Worm (Caenorhabditis elegans) whole organism, late embryonic: ENCODE data around the gene tpra-1.

Experiments
- C38D4.7 ChIP-seq: fragments of 200-800 bp; sonication (Bioruptor generic); optimal IDR thresholded peaks from 2 replicates; lab custom pipeline; 2018; ENCODE audit warnings: mild to moderate bottlenecking, missing genetic modification characterization, moderate library complexity, missing compliant biosample characterization
- ama-1 ChIP-seq: fragments of 150-350 bp; optimal IDR thresholded peaks from 2 replicates; lab custom pipeline; 2014
- ceh-34 ChIP-seq: sonication (generic microtip); optimal IDR thresholded peaks from 2 replicates; lab custom pipeline; 2016; ENCODE audit warnings: mild to moderate bottlenecking, missing genetic modification characterization, missing compliant biosample characterization
- ceh-6 ChIP-seq: fragments of 200-800 bp; sonication (Bioruptor generic); optimal IDR thresholded peaks from 2 replicates; lab custom pipeline; 2018; ENCODE audit warnings: mild to moderate bottlenecking, missing genetic modification characterization, missing compliant biosample characterization
- dmd-4 ChIP-seq: sonication (generic microtip); optimal IDR thresholded peaks from 2 replicates; lab custom pipeline; 2016; ENCODE audit warnings: borderline replicate concordance, missing genetic modification characterization, missing compliant biosample characterization
- elt-2 ChIP-seq: sonication (generic microtip); optimal IDR thresholded peaks from 2 replicates; lab custom pipeline; 2016; ENCODE audit warnings: missing genetic modification reagents, missing genetic modification characterization, missing compliant biosample characterization
- lin-11 ChIP-seq: fragments of 200-800 bp; sonication (Bioruptor generic); optimal IDR thresholded peaks from 2 replicates; lab custom pipeline; 2018; ENCODE audit warnings: mild to moderate bottlenecking, missing genetic modification characterization, missing compliant biosample characterization
- madf-2 ChIP-seq: sonication (generic microtip); optimal IDR thresholded peaks from 2 replicates; lab custom pipeline; 2017; ENCODE audit warnings: missing genetic modification characterization, missing compliant biosample characterization
- nhr-11 ChIP-seq: fragments of 150-350 bp; optimal IDR thresholded peaks from 2 replicates; lab custom pipeline; 2014; ENCODE audit warnings: missing biosample characterization, missing genetic modification characterization
- pha-4 ChIP-seq: fragments of 150-350 bp; optimal IDR thresholded peaks from 2 replicates; lab custom pipeline; 2018; ENCODE audit warnings: missing biosample characterization, missing genetic modification reagents, missing genetic modification characterization
- sdc-2 ChIP-seq: sonication (generic microtip); optimal IDR thresholded peaks from 2 replicates; lab custom pipeline; 2016; ENCODE audit warnings: missing genotype, missing genetic modification characterization, missing compliant biosample characterization
- tbx-7 ChIP-seq: sonication (generic microtip); optimal IDR thresholded peaks from 2 replicates; lab custom pipeline; 2016; ENCODE audit warnings: missing genotype, missing genetic modification characterization, missing compliant biosample characterization
- unc-42 ChIP-seq: sonication (generic microtip); optimal IDR thresholded peaks from 2 replicates; lab custom pipeline; 2016; ENCODE audit warnings: missing genotype, missing genetic modification characterization, missing compliant biosample characterization
- ztf-16 ChIP-seq: sonication (generic microtip); optimal IDR thresholded peaks from 2 replicates; lab custom pipeline; 2017; ENCODE audit warnings: missing genetic modification characterization, missing compliant biosample characterization

ce11 chrIV:9007947-9008346, 51.7 kb downstream of the tpra-1 start:
- no peak for TF ChIP-seq lin-11 (tag; lab: Kevin White, UChicago)
- no peak for TF ChIP-seq ceh-6 (GFP tag; lab: Kevin White, UChicago)
- no peak for TF ChIP-seq dmd-4 (tag; lab: Kevin White, UChicago)
- no peak for TF ChIP-seq madf-2 (tag; lab: Kevin White, UChicago)
- TF ChIP-seq sdc-2: no peak
- TF ChIP-seq pha-4 (tag; lab: Kevin White, UChicago): no peak
- TF ChIP-seq ceh-34: peak; percentile 74
- no peak for TF ChIP-seq unc-42 (tag; lab: Kevin White, UChicago)
- TF ChIP-seq C38D4.7 (GFP tag; lab: Kevin White, UChicago): no peak
- TF ChIP-seq tbx-7: no peak
- TF ChIP-seq nhr-11: no peak
- TF ChIP-seq ama-1 (lab: Kevin White, UChicago): no peak
- TF ChIP-seq elt-2 (tag; lab: Kevin White, UChicago): no peak
- TF ChIP-seq ztf-16 (tag; lab: Kevin White, UChicago): no peak
